Worm (Caenorhabditis elegans): ENCODE measurements around the gene catp-8.

The catp-8 gene

ce11 chrIV:11475080-11475479 lies 4.0 kb downstream of the catp-8 start:
- no peak for TF ChIP-seq F55B11.4 (tag; optimal IDR thresholded peaks at IDR 0.05; ENCODE audit: borderline replicate concordance, insufficient read depth)
- peak; percentile 78 for TF ChIP-seq zfh-2 (GFP tag; conservative IDR thresholded peaks at IDR 0.05)

ce11 chrIV:11474067-11474466 lies 5.0 kb downstream of the catp-8 start:
- TF ChIP-seq F49E8.2 (tag; optimal IDR thresholded peaks at IDR 0.05; ENCODE audit: insufficient read depth) = peak; percentile 86
- TF ChIP-seq zim-3 (tag; optimal IDR thresholded peaks at IDR 0.05) = peak; percentile 98
- peak; percentile 56 for TF ChIP-seq lin-40 (tag; optimal IDR thresholded peaks at IDR 0.05)
- peak; percentile 90 for TF ChIP-seq fkh-3 (tag; optimal IDR thresholded peaks at IDR 0.05)
- peak; percentile 86 for TF ChIP-seq rcor-1 (GFP tag; IDR thresholded peaks at IDR 0.05)
- TF ChIP-seq ztf-22 (GFP tag; optimal IDR thresholded peaks at IDR 0.05) = no peak
- 0 out of 2 replicates have a peak, but pooled peaks have one; percentile 45 for TF ChIP-seq Y79H2A.3 (GFP tag; conservative IDR thresholded peaks at IDR 0.05)
- peak; percentile 97 for TF ChIP-seq die-1 (tag; optimal IDR thresholded peaks at IDR 0.05)
- TF ChIP-seq snpc-4 (GFP tag; optimal IDR thresholded peaks at IDR 0.05) = peak; percentile 68
- peak; percentile 33 to 70 (median 64) for TF ChIP-seq snpc-4 (tag; optimal IDR thresholded peaks at IDR 0.05)
- TF ChIP-seq gei-17 (GFP tag; optimal IDR thresholded peaks at IDR 0.05) = peak; percentile 51
- peak; percentile 63 for TF ChIP-seq dpff-1 (tag; optimal IDR thresholded peaks at IDR 0.05)
- peak; percentile 72 for TF ChIP-seq akir-1 (GFP tag; optimal IDR thresholded peaks at IDR 0.05)
- peak; percentile 79 for TF ChIP-seq atf-7 (tag; optimal IDR thresholded peaks at IDR 0.05)
- peak; percentile 90 for TF ChIP-seq nfyb-1 (GFP tag; IDR thresholded peaks at IDR 0.05)
- TF ChIP-seq ceh-40 (GFP tag; IDR thresholded peaks at IDR 0.05) = peak; percentile 90
- no peak for TF ChIP-seq hlh-26 (GFP tag; conservative IDR thresholded peaks at IDR 0.05)
- peak; percentile 95 for TF ChIP-seq nhr-120 (GFP tag; IDR thresholded peaks at IDR 0.05)
- 0 out of 2 replicates have a peak, but pooled peaks have one; percentile 16 for TF ChIP-seq madf-8 (GFP tag; conservative IDR thresholded peaks at IDR 0.05)
- peak; percentile 89 for TF ChIP-seq repo-1 (tag; optimal IDR thresholded peaks at IDR 0.05)
- peak; percentile 90 for TF ChIP-seq Y56A3A.18 (GFP tag; IDR thresholded peaks at IDR 0.05)
- TF ChIP-seq mxl-1 (tag; optimal IDR thresholded peaks at IDR 0.05) = peak; percentile 94
- 0 out of 2 replicates have a peak, but pooled peaks have one; percentile 7 for TF ChIP-seq aptf-2 (GFP tag; conservative IDR thresholded peaks at IDR 0.05)
- peak; percentile 84 for TF ChIP-seq snpc-3.4 (tag; optimal IDR thresholded peaks at IDR 0.05)
- TF ChIP-seq zfh-2 (GFP tag; conservative IDR thresholded peaks at IDR 0.05) = peak; percentile 90
- TF ChIP-seq F52B5.7 (tag; optimal IDR thresholded peaks at IDR 0.05) = peak; percentile 98
- no peak for TF ChIP-seq lag-1 (GFP tag; IDR thresholded peaks at IDR 0.05)
- peak; percentile 75 for TF ChIP-seq rpc-1 (optimal IDR thresholded peaks at IDR 0.05)
- peak; percentile 95 for TF ChIP-seq rpc-1 (tag; optimal IDR thresholded peaks at IDR 0.05)
- TF ChIP-seq F10E7.11 (tag; optimal IDR thresholded peaks at IDR 0.05) = peak; percentile 75
- peak; percentile 79 for TF ChIP-seq somi-1 (GFP tag; optimal IDR thresholded peaks at IDR 0.05)
- TF ChIP-seq lir-1 (GFP tag; conservative IDR thresholded peaks at IDR 0.05) = no peak
- peak; percentile 56 to 66 for TF ChIP-seq let-607 (tag; optimal IDR thresholded peaks at IDR 0.05)
- TF ChIP-seq nfya-2 (GFP tag; IDR thresholded peaks at IDR 0.05) = 0 out of 2 replicates have a peak, but pooled peaks have one; percentile 75
- TF ChIP-seq snpc-1.3 (tag; optimal IDR thresholded peaks at IDR 0.05; ENCODE audit: insufficient read depth) = peak; percentile 91
- TF ChIP-seq aptf-3 (GFP tag; IDR thresholded peaks at IDR 0.05) = 0 out of 2 replicates have a peak, but pooled peaks have one; percentile 15
- no peak for TF ChIP-seq Y53F4B.3 (GFP tag; IDR thresholded peaks at IDR 0.05)
- TF ChIP-seq egl-44 (GFP tag; IDR thresholded peaks at IDR 0.05) = peak; percentile 97
- peak; percentile 97 for TF ChIP-seq tbp1 (GFP tag; optimal IDR thresholded peaks at IDR 0.05)
- TF ChIP-seq Y53G8AR.9 (GFP tag; conservative IDR thresholded peaks at IDR 0.05) = peak; percentile 86
- peak; percentile 78; the same call in 1 of the 2 replicates for TF ChIP-seq C17E4.6 (GFP tag; IDR thresholded peaks at IDR 0.05)
- peak; percentile 2 for TF ChIP-seq dpl-1 (GFP tag; optimal IDR thresholded peaks at IDR 0.05)
- TF ChIP-seq ztf-18 (tag; optimal IDR thresholded peaks at IDR 0.05) = peak; percentile 83
- TF ChIP-seq pha-4 (tag; optimal IDR thresholded peaks at IDR 0.05) = no peak
- TF ChIP-seq F39B2.1 (GFP tag; IDR thresholded peaks at IDR 0.05) = peak; percentile 40; the same call in 1 of the 2 replicates

Data from whole organism, young adult.